Worm (Caenorhabditis elegans) whole organism, L4 larva: ENCODE measurements around the gene pgap-2.

Experiments
- ces-1 ChIP-seq: fragments of 150-350 bp; sonication (generic microtip); optimal IDR thresholded peaks from 4 replicates; lab custom pipeline; 2014; ENCODE audit warnings: missing biosample characterization, missing genetic modification reagents, missing genetic modification characterization
- lin-29 ChIP-seq: fragments of 200-800 bp; sonication (Bioruptor generic); IDR thresholded peaks from 2 replicates; pipeline ENCODE4 v1.3.6; 2022; ENCODE audit warnings: missing genetic modification reagents, missing genetic modification characterization, missing compliant biosample characterization
- mep-1 ChIP-seq: fragments of 150-350 bp; sonication (generic microtip); optimal IDR thresholded peaks from 3 replicates; lab custom pipeline; 2014; ENCODE audit warnings: missing biosample characterization, missing genetic modification characterization
- mes-2 ChIP-seq: sonication (generic microtip); optimal IDR thresholded peaks from 2 replicates; lab custom pipeline; 2016; ENCODE audit warnings: missing genotype, mild to moderate bottlenecking, missing genetic modification characterization, missing compliant biosample characterization; ENCODE audit not compliant: poor library complexity, severe bottlenecking
- nhr-76 ChIP-seq: fragments of 150-350 bp; optimal IDR thresholded peaks from 2 replicates; lab custom pipeline; 2014; ENCODE audit warnings: missing biosample characterization, missing genetic modification characterization
- vab-7 ChIP-seq: fragments of 200-800 bp; sonication (Bioruptor generic); IDR thresholded peaks from 2 replicates; pipeline ENCODE4 v1.3.6; 2022; ENCODE audit warnings: missing genetic modification reagents, missing genetic modification characterization, missing compliant biosample characterization

DNA sequence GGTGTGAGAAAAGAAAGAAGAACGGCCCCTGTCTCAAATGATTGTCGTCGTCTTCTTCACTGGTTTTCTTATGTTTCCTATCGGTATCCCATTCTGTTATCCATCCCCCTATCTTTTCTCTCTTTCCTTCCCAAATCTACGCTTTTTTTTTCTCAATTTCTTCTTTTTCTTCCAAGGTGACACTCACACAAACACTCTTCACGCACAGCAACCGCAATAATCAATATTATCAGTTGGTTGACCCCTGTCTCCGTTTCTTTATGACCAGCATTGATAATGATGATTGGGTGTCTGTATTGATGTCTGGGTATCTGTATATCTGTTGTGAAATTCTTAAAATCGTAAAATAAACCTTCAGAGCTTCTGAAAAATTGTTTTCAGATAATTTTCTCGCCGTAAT, 35.5 kb downstream of the pgap-2 start:
- no peak for TF ChIP-seq mep-1 (tag; lab: Kevin White, UChicago)
- no peak for TF ChIP-seq lin-29 (GFP tag; lab: Robert Waterston, UW)
- TF ChIP-seq vab-7 (GFP tag; lab: Robert Waterston, UW) = no peak
- TF ChIP-seq mes-2 (tag; lab: Kevin White, UChicago) = no peak
- no peak for TF ChIP-seq ces-1 (GFP tag; lab: Kevin White, UChicago)
- TF ChIP-seq nhr-76 (tag; lab: Kevin White, UChicago) = no peak
